Fruit fly (Drosophila melanogaster) whole organism, wandering third instar larva: Measurements from ENCODE around the gene TRAM.
A peak's percentile ranks its signal among the peaks of the same experiment; 100 is the strongest.

ENCODE experiments used
- Abd-B ChIP-seq: fragments of >200 bp; optimal IDR thresholded peaks from 2 replicates; lab custom pipeline; 2017; ENCODE audit warnings: missing biosample characterization, missing genetic modification characterization
- CG32264 ChIP-seq: fragments of 200-800 bp; sonication (Bioruptor generic); optimal IDR thresholded peaks from 2 replicates; lab custom pipeline; 2016; ENCODE audit warnings: missing biosample characterization, missing genetic modification characterization
- CG9705 ChIP-seq: fragments of 200-800 bp; sonication (Bioruptor generic); optimal IDR thresholded peaks from 2 replicates; lab custom pipeline; 2018; ENCODE audit warnings: missing biosample characterization, mild to moderate bottlenecking, missing genetic modification characterization
- CrebA ChIP-seq: fragments of 200-800 bp; sonication (Bioruptor generic); optimal IDR thresholded peaks from 2 replicates; lab custom pipeline; 2016; ENCODE audit warnings: missing biosample characterization, mild to moderate bottlenecking, missing genetic modification characterization, borderline replicate concordance
- Dfd ChIP-seq: fragments of >200 bp; optimal IDR thresholded peaks from 2 replicates; lab custom pipeline; 2017; ENCODE audit warnings: missing biosample characterization, missing genetic modification characterization
- Dif ChIP-seq: fragments of 200-275, 200-300 bp; sonication (Bioruptor generic); optimal IDR thresholded peaks from 2 replicates; lab custom pipeline; 2018; ENCODE audit warnings: missing biosample characterization, missing genetic modification characterization; ENCODE audit not compliant: partially characterized antibody
- GATAd ChIP-seq: sonication (Bioruptor generic); optimal IDR thresholded peaks from 2 replicates; lab custom pipeline; 2016; ENCODE audit warnings: missing biosample characterization, missing genetic modification characterization
- HLH106 ChIP-seq: fragments of 200-800 bp; optimal IDR thresholded peaks from 3 replicates; lab custom pipeline; 2019; ENCODE audit warnings: missing biosample characterization, mild to moderate bottlenecking, missing genetic modification characterization, moderate library complexity
- Hnf4 ChIP-seq: fragments of 200-800 bp; sonication (Bioruptor generic); optimal IDR thresholded peaks from 2 replicates; lab custom pipeline; 2016; ENCODE audit warnings: missing biosample characterization, mild to moderate bottlenecking, missing genetic modification characterization
- Hr78 ChIP-seq: fragments of >200 bp; optimal IDR thresholded peaks from 2 replicates; lab custom pipeline; 2017; ENCODE audit warnings: missing biosample characterization, missing genetic modification characterization
- Hr83 ChIP-seq: fragments of 200-300 bp; sonication (Bioruptor generic); optimal IDR thresholded peaks from 2 replicates; lab custom pipeline; 2016; ENCODE audit warnings: missing biosample characterization, mild to moderate bottlenecking, missing genetic modification characterization, moderate library complexity; ENCODE audit not compliant: poor library complexity, severe bottlenecking
- Jra ChIP-seq: sonication (Bioruptor generic); optimal IDR thresholded peaks from 2 replicates; lab custom pipeline; 2016; ENCODE audit warnings: missing biosample characterization, missing genetic modification characterization
- Mio ChIP-seq: sonication (Bioruptor generic); optimal IDR thresholded peaks from 2 replicates; lab custom pipeline; 2016; ENCODE audit warnings: missing biosample characterization, missing genetic modification characterization
- Myc ChIP-seq: fragments of >200 bp; optimal IDR thresholded peaks from 2 replicates; lab custom pipeline; 2017
- N ChIP-seq: fragments of >200 bp; optimal IDR thresholded peaks from 2 replicates; lab custom pipeline; 2018; ENCODE audit warnings: missing biosample characterization, missing external identifiers, missing genetic modification characterization
- OdsH ChIP-seq: fragments of 200-800 bp; sonication (Bioruptor generic); optimal IDR thresholded peaks from 2 replicates; lab custom pipeline; 2016; ENCODE audit warnings: missing biosample characterization, mild to moderate bottlenecking, missing genetic modification characterization
- Sp1 ChIP-seq: fragments of 200-800 bp; sonication (Bioruptor generic); optimal IDR thresholded peaks from 3 replicates; lab custom pipeline; 2019; ENCODE audit warnings: missing biosample characterization, mild to moderate bottlenecking, missing genetic modification characterization, moderate library complexity
- brk ChIP-seq: fragments of 200-800 bp; sonication (Bioruptor generic); optimal IDR thresholded peaks from 2 replicates; lab custom pipeline; 2016; ENCODE audit warnings: missing biosample characterization, mild to moderate bottlenecking, missing genetic modification characterization
- dl ChIP-seq, 2 experiments: fragments of 175-275, 200-275 bp in 1 of 2; fragments of 200-275 bp in 1 of 2; sonication (Bioruptor generic); optimal IDR thresholded peaks; lab custom pipeline; 2018; ENCODE audit warnings: mild to moderate bottlenecking in 2 of 2, missing biosample characterization in 2 of 2, missing genetic modification characterization in 2 of 2, moderate library complexity in 2 of 2; ENCODE audit not compliant: partially characterized antibody in 2 of 2, insufficient read depth in 1 of 2
- dmrt93B ChIP-seq: fragments of 200-800 bp; sonication (Bioruptor generic); optimal IDR thresholded peaks from 2 replicates; lab custom pipeline; 2018; ENCODE audit warnings: missing biosample characterization, mild to moderate bottlenecking, missing genetic modification characterization
- ey ChIP-seq: fragments of 200-800 bp; sonication (Bioruptor generic); optimal IDR thresholded peaks from 2 replicates; lab custom pipeline; 2016; ENCODE audit warnings: missing biosample characterization, missing genetic modification characterization
- foxo ChIP-seq, 2 experiments: fragments of 200-800 bp; sonication (Bioruptor generic); optimal IDR thresholded peaks; 2 replicates in 1 of 2; 3 replicates in 1 of 2; lab custom pipeline; 2016 to 2017; ENCODE audit warnings: missing biosample characterization in 2 of 2, missing genetic modification characterization in 2 of 2
- fru ChIP-seq: fragments of 200-800 bp; sonication (Bioruptor generic); optimal IDR thresholded peaks from 3 replicates; lab custom pipeline; 2016; ENCODE audit warnings: missing biosample characterization, mild to moderate bottlenecking, missing genetic modification characterization
- h ChIP-seq: fragments of 200-800 bp; sonication (Bioruptor generic); optimal IDR thresholded peaks from 3 replicates; lab custom pipeline; 2016; ENCODE audit warnings: missing biosample characterization, mild to moderate bottlenecking, missing genetic modification characterization
- jim ChIP-seq: fragments of 175-275, 200-325 bp; sonication (Bioruptor generic); optimal IDR thresholded peaks from 2 replicates; lab custom pipeline; 2016; ENCODE audit warnings: missing biosample characterization, mild to moderate bottlenecking, missing genetic modification characterization
- lola ChIP-seq: fragments of >200 bp; optimal IDR thresholded peaks from 2 replicates; lab custom pipeline; 2017; ENCODE audit warnings: missing biosample characterization, missing genetic modification characterization
- pan ChIP-seq: fragments of >200 bp; optimal IDR thresholded peaks from 2 replicates; lab custom pipeline; 2017
- psq ChIP-seq: fragments of 200-800 bp; sonication (Bioruptor generic); optimal IDR thresholded peaks from 3 replicates; lab custom pipeline; 2017; ENCODE audit warnings: missing biosample characterization, mild to moderate bottlenecking, missing genetic modification characterization, moderate library complexity
- rgr ChIP-seq: fragments of 200-800 bp; sonication (Bioruptor generic); optimal IDR thresholded peaks from 3 replicates; lab custom pipeline; 2016; ENCODE audit warnings: missing biosample characterization, mild to moderate bottlenecking, missing genetic modification characterization
- sage ChIP-seq: fragments of 200-800 bp; sonication (Bioruptor generic); optimal IDR thresholded peaks from 2 replicates; lab custom pipeline; 2016; ENCODE audit warnings: missing biosample characterization, mild to moderate bottlenecking, missing genetic modification characterization
- sv ChIP-seq: fragments of 200-800 bp; sonication (Bioruptor generic); optimal IDR thresholded peaks from 3 replicates; lab custom pipeline; 2016; ENCODE audit warnings: missing biosample characterization, missing genetic modification characterization
- tai ChIP-seq: sonication (Bioruptor generic); optimal IDR thresholded peaks from 2 replicates; lab custom pipeline; 2016; ENCODE audit warnings: missing biosample characterization, missing genetic modification characterization
- usp ChIP-seq: fragments of >200 bp; optimal IDR thresholded peaks from 2 replicates; lab custom pipeline; 2017; ENCODE audit warnings: missing biosample characterization, missing genetic modification characterization
- woc ChIP-seq: sonication (Bioruptor generic); optimal IDR thresholded peaks from 2 replicates; lab custom pipeline; 2016; ENCODE audit warnings: missing biosample characterization, mild to moderate bottlenecking, missing genetic modification characterization

TRAM gene

dm6 chrX:932166-932565 is 2.9 kb upstream of the TRAM start, which contains the start of the genes CG32815 and CG3706:
Gene CG32815, plus strand, starts transcription at chrX:932466.
Gene CG3706, minus strand, starts transcription at chrX:932475.
- TF ChIP-seq ey (GFP tag; lab: Kevin White, UChicago) (no peak), Abd-B (GFP tag; lab: Kevin White, UChicago) (no peak), CrebA (GFP tag; lab: Kevin White, UChicago) (no peak), foxo (GFP tag; optimal IDR thresholded peaks at IDR 0.05; lab: Kevin White, UChicago) (no peak), jim (GFP tag; lab: Kevin White, UChicago) (no peak), psq (GFP tag; lab: Kevin White, UChicago) (no peak), HLH106 (tag; lab: Kevin White, UChicago) (no peak), CG32264 (GFP tag; lab: Kevin White, UChicago) (no peak), woc (GFP tag; lab: Kevin White, UChicago) (no peak)
- TF ChIP-seq, all 38 proteins: peak for 0

- TF ChIP-seq N (GFP tag; lab: Kevin White, UChicago) = no peak
- TF ChIP-seq Mio (GFP tag; lab: Kevin White, UChicago) = no peak
- TF ChIP-seq Hnf4 (GFP tag; lab: Kevin White, UChicago) = no peak
- no peak for TF ChIP-seq brk
- no peak for TF ChIP-seq CG32264 (GFP tag; lab: Kevin White, UChicago)
- TF ChIP-seq Jra (GFP tag; lab: Kevin White, UChicago) = no peak
- TF ChIP-seq HLH106 (tag; lab: Kevin White, UChicago) = no peak
- TF ChIP-seq psq (GFP tag; lab: Kevin White, UChicago) = no peak
- TF ChIP-seq usp (GFP tag; lab: Kevin White, UChicago) = no peak
- TF ChIP-seq Dif (GFP tag; lab: Kevin White, UChicago) = no peak
- no peak for TF ChIP-seq CG9705 (GFP tag; lab: Kevin White, UChicago)
- TF ChIP-seq pan (lab: Kevin White, UChicago) = no peak
- no peak for TF ChIP-seq dmrt93B
- TF ChIP-seq woc (GFP tag; lab: Kevin White, UChicago) = no peak
- TF ChIP-seq Hr83 (GFP tag; lab: Kevin White, UChicago) = no peak
- TF ChIP-seq GATAd = no peak
- no peak for TF ChIP-seq lola (GFP tag; lab: Kevin White, UChicago)
- TF ChIP-seq ey (GFP tag; lab: Kevin White, UChicago) = no peak
Measured at dm6 chrX:932859-933258, 2.2 kb upstream of the TRAM start.

dm6 chrX:933997-934396 is 1.0 kb upstream of the TRAM start:
- TF ChIP-seq GATAd (no peak), tai (GFP tag; lab: Kevin White, UChicago) (no peak), CG32264 (GFP tag; lab: Kevin White, UChicago) (no peak), Dfd (GFP tag; lab: Kevin White, UChicago) (peak; percentile 84), Myc (lab: Kevin White, UChicago) (no peak), CG9705 (GFP tag; lab: Kevin White, UChicago) (no peak), fru (no peak)

dm6 chrX:935901-936207 is 822 bp downstream of the TRAM start:
- TF ChIP-seq Sp1 (GFP tag; lab: Kevin White, UChicago) = no peak
- TF ChIP-seq HLH106 (tag; lab: Kevin White, UChicago) = no peak
- no peak for TF ChIP-seq tai (GFP tag; lab: Kevin White, UChicago)
- TF ChIP-seq Mio (GFP tag; lab: Kevin White, UChicago) = no peak
- no peak for TF ChIP-seq lola (GFP tag; lab: Kevin White, UChicago)
- TF ChIP-seq Myc (lab: Kevin White, UChicago) = no peak
- no peak for TF ChIP-seq foxo (GFP tag; optimal IDR thresholded peaks at IDR 0.05; lab: Kevin White, UChicago)
- TF ChIP-seq dl (GFP tag; optimal IDR thresholded peaks at IDR 0.05; lab: Kevin White, UChicago; ENCODE audit: insufficient read depth in 1 of 2, partially characterized antibody in 2 of 2) = no peak
- TF ChIP-seq ey (GFP tag; lab: Kevin White, UChicago) = no peak
- TF ChIP-seq Jra (GFP tag; lab: Kevin White, UChicago) = no peak
- no peak for TF ChIP-seq OdsH (GFP tag; lab: Kevin White, UChicago)
- no peak for TF ChIP-seq sv (GFP tag; lab: Kevin White, UChicago)

dm6 chrX:940580-941184 is 5.7 kb downstream of the TRAM start, which contains the start of the genes CG3704 and mus81:
Gene CG3704, minus strand, starts transcription at chrX:940805.
Gene mus81, plus strand, starts transcription at chrX:941075.
- no peak for TF ChIP-seq GATAd
- TF ChIP-seq HLH106 (tag; lab: Kevin White, UChicago) = peak; percentile 11
- peak; percentile 9 for TF ChIP-seq rgr (GFP tag; lab: Kevin White, UChicago)
- TF ChIP-seq CG32264 (GFP tag; lab: Kevin White, UChicago) = no peak
- TF ChIP-seq h (GFP tag; lab: Kevin White, UChicago) = no peak
- TF ChIP-seq ey (GFP tag; lab: Kevin White, UChicago) = no peak
- no peak for TF ChIP-seq sage (GFP tag; lab: Kevin White, UChicago)
- TF ChIP-seq brk = no peak
- no peak for TF ChIP-seq CrebA (GFP tag; lab: Kevin White, UChicago)
- no peak for TF ChIP-seq Hr78 (GFP tag; lab: Kevin White, UChicago)
- peak; percentile 4 for TF ChIP-seq psq (GFP tag; lab: Kevin White, UChicago)
- TF ChIP-seq fru = no peak
- no peak for TF ChIP-seq lola (GFP tag; lab: Kevin White, UChicago)
- TF ChIP-seq usp (GFP tag; lab: Kevin White, UChicago) = no peak
- no peak for TF ChIP-seq sv (GFP tag; lab: Kevin White, UChicago)
